Worm (Caenorhabditis elegans) whole organism, L4/young adult: ENCODE measurements around the gene srsy-1.

ENCODE experiments used
- dao-5 ChIP-seq: sonication (generic microtip); optimal IDR thresholded peaks from 2 replicates; lab custom pipeline; 2016; ENCODE audit warnings: missing genotype, missing genetic modification characterization, moderate library complexity, missing compliant biosample characterization
- him-1 ChIP-seq: sonication (generic microtip); optimal IDR thresholded peaks from 2 replicates; lab custom pipeline; 2016; ENCODE audit warnings: missing genotype, missing genetic modification reagents, missing genetic modification characterization, missing compliant biosample characterization

ce11 chrII:5163283-5163682, 47.5 kb downstream of the srsy-1 start, which contains the start of gene srb-5:
- TF ChIP-seq him-1 (tag; lab: Kevin White, UChicago) (no peak), dao-5 (no peak)
